Worm (Caenorhabditis elegans) whole organism, midembryonic: Measurements from ENCODE around the gene osm-1.
A peak's percentile ranks its signal among the peaks of the same experiment; 100 is the strongest.

ENCODE experiments used
- T22C8.4 ChIP-seq: fragments of 200-800 bp; sonication (Bioruptor generic); IDR thresholded peaks from 2 replicates; pipeline ENCODE4 v1.3.6; 2022; ENCODE audit warnings: missing genetic modification characterization, missing compliant biosample characterization
- cog-1 ChIP-seq: sonication (generic microtip); optimal IDR thresholded peaks from 2 replicates; lab custom pipeline; 2016; ENCODE audit warnings: missing genetic modification characterization, missing compliant biosample characterization
- flt-1 ChIP-seq: fragments of 200-800 bp; sonication (Bioruptor generic); IDR thresholded peaks from 2 replicates; pipeline ENCODE4 v1.3.6; 2022; ENCODE audit warnings: missing genetic modification characterization, missing compliant biosample characterization
- klf-2 ChIP-seq: fragments of 200-800 bp; sonication (Bioruptor generic); conservative IDR thresholded peaks from 2 replicates; pipeline ENCODE4 v1.3.6; 2022; ENCODE audit warnings: missing genetic modification reagents, missing genetic modification characterization, missing compliant biosample characterization
- med-1 ChIP-seq: sonication (generic microtip); optimal IDR thresholded peaks from 2 replicates; lab custom pipeline; 2017; ENCODE audit warnings: missing genetic modification characterization, mild to moderate bottlenecking, missing compliant biosample characterization, antibody characterized with exemption, missing genetic modification reagents; ENCODE audit not compliant: insufficient read depth
- ref-1 ChIP-seq: fragments of 200-800 bp; sonication (Bioruptor generic); conservative IDR thresholded peaks from 2 replicates; pipeline ENCODE4 v1.3.6; 2022; ENCODE audit warnings: missing genetic modification reagents, missing genetic modification characterization, missing compliant biosample characterization
- tab-1 ChIP-seq: fragments of 200-800 bp; sonication (Bioruptor generic); IDR thresholded peaks from 2 replicates; pipeline ENCODE4 v1.3.6; 2022; ENCODE audit warnings: missing genetic modification characterization, missing compliant biosample characterization
- ztf-23 ChIP-seq: fragments of 200-800 bp; sonication (Bioruptor generic); IDR thresholded peaks from 2 replicates; pipeline ENCODE4 v1.3.6; 2022; ENCODE audit warnings: missing genetic modification reagents, missing genetic modification characterization, missing compliant biosample characterization
- ztf-29 ChIP-seq: fragments of 200-800 bp; sonication (Bioruptor generic); IDR thresholded peaks from 2 replicates; pipeline ENCODE4 v1.3.6; 2022; ENCODE audit warnings: missing genetic modification reagents, missing genetic modification characterization, missing compliant biosample characterization

osm-1 gene

DNA sequence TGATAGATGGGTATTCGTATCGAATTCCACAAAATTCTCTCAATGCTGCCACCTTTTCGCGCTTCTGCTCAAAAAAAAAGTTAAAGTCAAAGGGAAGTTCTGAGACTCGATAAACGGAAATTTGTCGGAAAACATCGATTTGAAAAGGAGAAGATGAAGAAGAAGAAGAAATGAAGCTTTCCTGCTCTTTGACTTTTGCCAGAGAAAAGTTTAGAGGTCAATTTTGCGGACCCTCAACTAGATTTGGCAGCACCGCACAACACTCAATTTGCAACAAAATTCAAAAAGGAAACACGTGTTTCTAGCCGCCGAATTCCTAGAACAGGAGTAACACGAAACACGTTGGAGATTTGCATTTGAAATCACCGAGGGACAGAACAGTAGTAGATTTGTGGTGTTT, 47.6 kb downstream of the osm-1 start:
- TF ChIP-seq flt-1 (no peak), ref-1 (GFP tag; lab: Robert Waterston, UW) (no peak)

DNA sequence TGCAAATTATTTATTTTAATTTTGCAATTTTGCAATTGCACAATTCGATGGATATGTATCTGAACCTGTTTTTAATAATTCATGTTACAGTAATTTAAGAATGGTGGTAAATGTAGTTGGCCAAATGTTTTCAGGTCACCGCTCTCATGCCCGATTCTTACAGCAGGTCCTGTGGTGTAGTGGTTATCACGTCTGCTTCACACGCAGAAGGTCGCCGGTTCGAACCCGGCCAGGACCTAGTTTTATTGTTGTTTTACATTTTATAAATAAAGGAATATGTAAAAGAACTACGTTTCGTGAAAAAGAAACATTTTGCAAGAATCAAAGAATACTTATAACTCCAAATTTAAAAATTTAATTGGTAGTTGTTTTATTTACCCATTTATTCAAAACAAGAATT, 49.8 kb downstream of the osm-1 start:
- TF ChIP-seq tab-1 (GFP tag; lab: Robert Waterston, UW) (no peak), ref-1 (GFP tag; lab: Robert Waterston, UW) (no peak), ztf-23 (GFP tag; lab: Robert Waterston, UW) (no peak), flt-1 (no peak), klf-2 (GFP tag; lab: Robert Waterston, UW) (no peak), med-1 (GFP tag; lab: Kevin White, UChicago) (no peak), T22C8.4 (GFP tag; lab: Robert Waterston, UW) (no peak), cog-1 (tag; lab: Kevin White, UChicago) (no peak), ztf-29 (GFP tag; lab: Robert Waterston, UW) (no peak)

DNA sequence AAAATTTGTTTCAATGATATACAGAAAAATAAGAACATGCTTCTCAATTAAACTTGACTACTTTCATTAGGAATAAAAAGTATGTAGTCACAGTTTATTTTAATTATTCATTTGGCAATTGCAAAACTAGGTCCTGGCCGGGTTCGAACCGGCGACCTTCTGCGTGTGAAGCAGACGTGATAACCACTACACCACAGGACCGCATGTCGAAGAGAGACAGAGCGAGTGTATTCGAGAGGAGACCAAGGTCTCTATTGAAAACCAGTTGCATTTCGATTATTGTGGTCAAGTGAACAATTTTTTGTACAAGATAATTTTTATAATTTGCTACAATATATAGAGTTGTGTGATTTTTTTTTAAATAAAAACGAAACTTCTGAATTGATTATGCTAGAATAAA, 50.3 kb downstream of the osm-1 start:
- TF ChIP-seq klf-2 (GFP tag; lab: Robert Waterston, UW) (peak; percentile 66; the same call in 1 of the 2 replicates), ref-1 (GFP tag; lab: Robert Waterston, UW) (peak; percentile 74), tab-1 (GFP tag; lab: Robert Waterston, UW) (peak; percentile 85), T22C8.4 (GFP tag; lab: Robert Waterston, UW) (peak; percentile 70), flt-1 (peak; percentile 91), med-1 (GFP tag; lab: Kevin White, UChicago) (peak; percentile 38), ztf-23 (GFP tag; lab: Robert Waterston, UW) (peak; percentile 88), cog-1 (tag; lab: Kevin White, UChicago) (peak; percentile 80), ztf-29 (GFP tag; lab: Robert Waterston, UW) (peak; percentile 76)

DNA sequence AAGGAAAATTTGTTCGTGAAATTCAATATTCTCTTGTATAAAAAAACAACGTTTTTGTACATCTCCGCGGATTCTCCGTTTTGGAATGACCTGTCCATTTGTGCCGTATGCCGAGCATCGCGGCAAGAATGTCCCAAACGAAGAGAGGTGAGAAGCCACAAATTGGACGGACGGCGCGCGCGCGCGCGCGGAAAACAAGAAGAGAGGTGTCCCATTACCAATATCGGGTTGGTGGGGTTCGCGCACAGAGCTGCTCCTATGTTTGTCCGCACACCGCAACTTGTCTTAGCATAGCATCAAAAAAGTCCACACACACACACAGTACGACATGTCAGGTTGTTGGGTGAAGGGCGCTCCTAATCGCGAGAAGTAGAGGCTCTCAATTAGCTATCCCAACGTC, 51.1 kb downstream of the osm-1 start:
- no peak for TF ChIP-seq flt-1
- TF ChIP-seq ztf-23 (GFP tag; lab: Robert Waterston, UW), result no peak
- no peak for TF ChIP-seq cog-1 (tag; lab: Kevin White, UChicago)
- TF ChIP-seq tab-1 (GFP tag; lab: Robert Waterston, UW), result no peak
- no peak for TF ChIP-seq klf-2 (GFP tag; lab: Robert Waterston, UW)

DNA sequence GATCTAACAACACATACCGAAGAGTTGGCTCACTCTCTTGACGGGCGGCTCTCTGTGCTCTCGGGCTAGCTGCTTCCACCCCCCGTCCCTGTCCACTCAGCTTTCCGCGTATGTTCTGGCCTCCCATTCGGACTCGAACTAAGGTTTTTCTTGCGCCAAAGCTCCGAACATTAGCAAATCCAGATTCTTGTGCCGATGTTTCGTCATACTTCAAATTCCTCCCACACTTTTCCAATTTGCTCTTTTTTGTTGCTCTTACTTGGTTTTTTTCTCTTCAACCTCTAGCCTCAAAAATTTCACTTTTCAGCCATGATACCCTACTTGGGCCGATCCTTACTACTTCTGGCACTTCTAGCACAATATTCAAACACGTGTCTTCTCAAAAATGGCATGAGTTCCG, 54.5 kb downstream of the osm-1 start, which contains the start of gene cdh-9:
TSS of gene cdh-9 (plus strand) at position 301 of the 400 bp plus-strand sequence.
- TF ChIP-seq med-1 (GFP tag; lab: Kevin White, UChicago) (no peak), klf-2 (GFP tag; lab: Robert Waterston, UW) (no peak), ref-1 (GFP tag; lab: Robert Waterston, UW) (no peak), tab-1 (GFP tag; lab: Robert Waterston, UW) (no peak), cog-1 (tag; lab: Kevin White, UChicago) (no peak), ztf-23 (GFP tag; lab: Robert Waterston, UW) (no peak), ztf-29 (GFP tag; lab: Robert Waterston, UW) (no peak), flt-1 (no peak), T22C8.4 (GFP tag; lab: Robert Waterston, UW) (no peak)

DNA sequence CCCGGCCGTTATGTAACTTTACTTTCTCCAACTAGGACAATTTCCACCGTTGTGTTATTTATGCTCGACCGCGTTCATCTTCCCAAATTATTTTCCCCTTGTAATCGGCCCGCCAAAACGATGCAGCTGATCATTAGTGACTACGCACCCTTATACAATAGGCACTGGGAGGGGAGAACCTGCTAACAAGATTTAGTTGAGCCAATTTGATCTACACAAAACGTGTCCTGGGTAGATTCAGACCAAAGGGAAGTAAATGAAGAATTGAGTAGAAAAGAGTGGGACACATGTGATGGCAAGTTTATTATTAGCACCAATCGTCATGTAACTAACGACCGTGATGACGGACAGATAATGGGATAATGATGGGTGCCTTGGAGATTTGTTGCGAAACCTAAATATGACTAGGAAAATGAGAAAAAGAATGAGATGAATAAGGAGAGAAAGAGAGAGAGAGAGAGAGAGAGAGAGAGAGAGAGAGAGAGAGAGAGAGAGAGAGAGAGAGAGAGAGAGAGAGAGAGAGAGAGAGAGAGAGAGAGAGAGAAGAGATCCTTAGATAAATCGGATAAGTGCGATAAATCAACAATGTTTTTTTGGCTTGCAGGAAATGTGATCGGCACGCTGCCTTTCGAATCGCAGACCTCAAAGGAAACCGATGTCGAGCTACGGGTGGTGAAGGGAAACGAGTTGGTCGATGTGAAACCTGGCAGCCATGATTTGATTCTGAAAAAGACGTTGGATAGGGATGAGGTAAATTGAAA, 55.2 kb downstream of the osm-1 start:
- peak; percentile 64 for TF ChIP-seq ztf-23 (GFP tag; lab: Robert Waterston, UW)
- TF ChIP-seq flt-1, result no peak
- TF ChIP-seq ref-1 (GFP tag; lab: Robert Waterston, UW), result no peak

DNA sequence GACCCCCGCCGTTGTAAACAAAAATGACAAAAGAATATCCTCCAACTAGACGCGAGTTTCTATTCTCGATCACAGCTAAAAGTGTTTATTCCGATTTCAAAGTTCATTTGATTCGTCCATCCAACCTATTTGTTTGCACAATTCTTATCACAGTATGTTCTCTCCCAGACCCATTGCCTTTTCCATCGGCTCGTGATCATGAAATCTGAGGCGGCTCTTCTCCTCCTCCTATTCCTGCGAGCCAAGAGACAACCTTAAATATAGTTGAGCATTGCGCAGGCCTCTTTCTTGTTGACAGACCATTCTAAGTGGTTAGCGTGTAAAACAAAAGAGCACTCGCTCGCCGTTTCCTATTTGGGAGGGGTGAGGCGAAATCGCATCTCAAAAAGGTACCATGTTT, 56.5 kb downstream of the osm-1 start:
- TF ChIP-seq cog-1 (tag; lab: Kevin White, UChicago), result no peak
- TF ChIP-seq flt-1, result no peak
- TF ChIP-seq klf-2 (GFP tag; lab: Robert Waterston, UW), result no peak
- no peak for TF ChIP-seq ztf-23 (GFP tag; lab: Robert Waterston, UW)
- no peak for TF ChIP-seq ztf-29 (GFP tag; lab: Robert Waterston, UW)
- no peak for TF ChIP-seq ref-1 (GFP tag; lab: Robert Waterston, UW)
- no peak for TF ChIP-seq tab-1 (GFP tag; lab: Robert Waterston, UW)
- no peak for TF ChIP-seq T22C8.4 (GFP tag; lab: Robert Waterston, UW)
- no peak for TF ChIP-seq med-1 (GFP tag; lab: Kevin White, UChicago)

DNA sequence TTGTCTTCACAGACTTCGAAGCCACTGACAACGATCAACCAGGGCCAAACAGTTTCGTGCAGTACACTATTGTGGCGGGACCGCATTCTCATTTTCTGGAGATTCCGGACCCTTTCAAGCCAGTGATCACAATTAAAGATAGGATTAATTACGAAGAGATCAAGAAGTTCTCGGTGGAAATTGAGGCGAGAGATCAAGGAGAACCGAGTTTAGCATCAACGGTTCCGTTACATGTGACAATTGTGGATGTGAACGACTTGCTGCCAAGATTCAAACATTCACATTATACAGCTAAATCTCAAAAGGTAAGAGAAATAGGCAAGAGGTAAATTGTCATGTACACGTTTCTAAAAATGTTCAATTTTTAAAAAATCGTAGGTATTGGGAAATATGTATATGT, 57.3 kb downstream of the osm-1 start:
- no peak for TF ChIP-seq cog-1 (tag; lab: Kevin White, UChicago)
- no peak for TF ChIP-seq flt-1
- TF ChIP-seq klf-2 (GFP tag; lab: Robert Waterston, UW), result no peak
- TF ChIP-seq ztf-23 (GFP tag; lab: Robert Waterston, UW), result no peak
- no peak for TF ChIP-seq tab-1 (GFP tag; lab: Robert Waterston, UW)
- TF ChIP-seq med-1 (GFP tag; lab: Kevin White, UChicago), result no peak
- TF ChIP-seq ztf-29 (GFP tag; lab: Robert Waterston, UW), result no peak
- no peak for TF ChIP-seq T22C8.4 (GFP tag; lab: Robert Waterston, UW)
- no peak for TF ChIP-seq ref-1 (GFP tag; lab: Robert Waterston, UW)
